Fruit fly (Drosophila melanogaster) whole organism, pupa: Measurements from ENCODE around the gene Hr83.

Experiments
- CG10348 ChIP-seq: fragments of 200-800 bp; sonication (Bioruptor generic); IDR thresholded peaks from 2 replicates; pipeline ENCODE4 v1.3.6; 2022; ENCODE audit warnings: missing biosample characterization, missing genetic modification characterization
- CG12605 ChIP-seq: fragments of 200-800 bp; sonication (Bioruptor generic); IDR thresholded peaks from 2 replicates; pipeline ENCODE4 v1.3.6; 2022; ENCODE audit warnings: missing biosample characterization, missing genetic modification characterization
- CG13204 ChIP-seq: fragments of 200-800 bp; sonication (Bioruptor generic); optimal IDR thresholded peaks from 2 replicates; lab custom pipeline; 2018; ENCODE audit warnings: missing biosample characterization, mild to moderate bottlenecking, missing genetic modification characterization, moderate library complexity
- CG14655 ChIP-seq: fragments of 200-800 bp; sonication (Bioruptor generic); optimal IDR thresholded peaks from 3 replicates; lab custom pipeline; 2017; ENCODE audit warnings: mild to moderate bottlenecking, missing biosample characterization, missing genetic modification reagents, missing genetic modification characterization
- CG15710 ChIP-seq: fragments of 200-800 bp; sonication (Bioruptor generic); optimal IDR thresholded peaks from 2 replicates; lab custom pipeline; 2018; ENCODE audit warnings: missing biosample characterization, mild to moderate bottlenecking, missing genetic modification characterization, moderate library complexity
- CG17806 ChIP-seq: fragments of 200-800 bp; sonication (Bioruptor generic); optimal IDR thresholded peaks from 2 replicates; lab custom pipeline; 2018; ENCODE audit warnings: missing biosample characterization, mild to moderate bottlenecking, missing genetic modification characterization, moderate library complexity
- CG32121 ChIP-seq: fragments of 200-800 bp; sonication (Bioruptor generic); IDR thresholded peaks from 2 replicates; pipeline ENCODE4 v1.3.6; 2022; ENCODE audit warnings: missing biosample characterization, missing genetic modification characterization
- CG34367 ChIP-seq: fragments of 200-800 bp; sonication (Bioruptor generic); optimal IDR thresholded peaks from 2 replicates; lab custom pipeline; 2018; ENCODE audit warnings: missing biosample characterization, mild to moderate bottlenecking, missing genetic modification characterization
- CG4496 ChIP-seq: fragments of 200-800 bp; sonication (Bioruptor generic); IDR thresholded peaks from 3 replicates; pipeline ENCODE4 v1.3.6; 2022; ENCODE audit warnings: missing biosample characterization, missing genetic modification characterization
- CG8159 ChIP-seq: fragments of 200-800 bp; sonication (Bioruptor generic); optimal IDR thresholded peaks from 3 replicates; lab custom pipeline; 2018; ENCODE audit warnings: missing biosample characterization, mild to moderate bottlenecking, missing genetic modification characterization, moderate library complexity
- CG8301 ChIP-seq: fragments of 200-800 bp; sonication (Bioruptor generic); optimal IDR thresholded peaks from 2 replicates; lab custom pipeline; 2018; ENCODE audit warnings: missing biosample characterization, mild to moderate bottlenecking, missing genetic modification characterization
- CG9948 ChIP-seq: fragments of 200-800 bp; sonication (Bioruptor generic); optimal IDR thresholded peaks from 2 replicates; lab custom pipeline; 2018; ENCODE audit warnings: missing biosample characterization, mild to moderate bottlenecking, missing genetic modification characterization, moderate library complexity
- D1 ChIP-seq: fragments of 200-800 bp; sonication (Bioruptor generic); optimal IDR thresholded peaks from 2 replicates; lab custom pipeline; 2018; ENCODE audit warnings: missing biosample characterization, mild to moderate bottlenecking, missing genetic modification characterization, moderate library complexity
- EcR ChIP-seq: fragments of 200-800 bp; sonication (Bioruptor generic); optimal IDR thresholded peaks from 3 replicates; lab custom pipeline; 2019; ENCODE audit warnings: missing biosample characterization, missing genetic modification characterization, mild to moderate bottlenecking, moderate library complexity, missing genetic modification reagents
- Ets98B ChIP-seq: fragments of 200-800 bp; sonication (Bioruptor generic); IDR thresholded peaks from 2 replicates; pipeline ENCODE4 v1.3.6; 2022; ENCODE audit warnings: missing biosample characterization, missing genetic modification characterization
- Pif1A ChIP-seq: fragments of 200-800 bp; sonication (Bioruptor generic); optimal IDR thresholded peaks from 3 replicates; lab custom pipeline; 2016; ENCODE audit warnings: missing biosample characterization, missing genetic modification characterization
- Pif1B ChIP-seq: fragments of 200-800 bp; sonication (Bioruptor generic); optimal IDR thresholded peaks from 3 replicates; lab custom pipeline; 2016; ENCODE audit warnings: missing biosample characterization, missing genetic modification characterization
- Snoo ChIP-seq: fragments of 200-800 bp; sonication (Bioruptor generic); optimal IDR thresholded peaks from 3 replicates; lab custom pipeline; 2017; ENCODE audit warnings: missing biosample characterization, mild to moderate bottlenecking, missing genetic modification characterization, inconsistent platforms
- fd96Ca ChIP-seq: fragments of 200-800 bp; sonication (Bioruptor generic); IDR thresholded peaks from 3 replicates; pipeline ENCODE4 v1.3.6; 2022; ENCODE audit warnings: missing biosample characterization, missing genetic modification characterization
- gl ChIP-seq: fragments of 200-800 bp; sonication (Bioruptor generic); optimal IDR thresholded peaks from 2 replicates; lab custom pipeline; 2018; ENCODE audit warnings: missing biosample characterization, mild to moderate bottlenecking, missing genetic modification characterization
- rn ChIP-seq: fragments of 200-800 bp; sonication (Bioruptor generic); IDR thresholded peaks from 2 replicates; pipeline ENCODE4 v1.3.6; 2022; ENCODE audit warnings: missing biosample characterization, missing genetic modification characterization

Hr83 gene

dm6 chr3R:6380129-6380528 is 31.1 kb downstream of the Hr83 start, which contains the start of the genes CG1024 and TfIIFalpha:
Gene CG1024 (minus strand): TSS chr3R:6380328.
Gene TfIIFalpha (plus strand): TSS chr3R:6380467.
- TF ChIP-seq CG4496 (GFP tag; lab: Robert Waterston, UW) (no peak), EcR (GFP tag; lab: Kevin White, UChicago) (no peak), CG15710 (tag; lab: Kevin White, UChicago) (no peak), CG8301 (tag; lab: Kevin White, UChicago) (no peak), Pif1A (GFP tag; lab: Kevin White, UChicago) (no peak), rn (GFP tag; lab: Robert Waterston, UW) (no peak), Pif1B (GFP tag; lab: Kevin White, UChicago) (no peak), Ets98B (GFP tag; lab: Robert Waterston, UW) (no peak), Snoo (tag; lab: Kevin White, UChicago) (no peak), fd96Ca (GFP tag; lab: Robert Waterston, UW) (no peak), CG34367 (tag; lab: Kevin White, UChicago) (no peak), CG13204 (GFP tag; lab: Kevin White, UChicago) (no peak), CG10348 (GFP tag; lab: Robert Waterston, UW) (no peak), CG12605 (no peak), D1 (no peak), CG9948 (tag; lab: Kevin White, UChicago) (no peak)
- TF ChIP-seq, all 21 proteins: peak for 0

DNA sequence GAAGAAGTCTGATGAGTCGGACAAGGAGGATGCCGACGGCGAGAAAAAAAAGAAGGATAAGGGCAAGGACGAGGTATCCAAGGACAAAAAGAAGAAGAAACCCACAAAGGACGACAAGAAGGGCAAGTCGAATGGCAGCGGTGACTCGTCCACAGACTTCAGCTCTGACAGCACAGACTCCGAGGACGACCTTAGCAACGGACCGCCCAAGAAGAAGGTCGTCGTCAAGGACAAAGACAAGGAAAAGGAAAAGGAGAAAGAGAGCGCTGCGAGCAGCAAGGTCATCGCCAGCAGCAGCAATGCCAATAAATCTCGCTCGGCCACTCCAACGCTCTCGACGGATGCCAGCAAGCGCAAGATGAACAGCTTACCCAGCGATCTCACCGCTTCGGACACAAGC is 32.7 kb downstream of the Hr83 start:
- TF ChIP-seq CG34367 (tag; lab: Kevin White, UChicago) (no peak), EcR (GFP tag; lab: Kevin White, UChicago) (no peak), CG13204 (GFP tag; lab: Kevin White, UChicago) (no peak), Pif1B (GFP tag; lab: Kevin White, UChicago) (no peak), CG15710 (tag; lab: Kevin White, UChicago) (no peak), CG32121 (GFP tag; lab: Robert Waterston, UW) (no peak), CG14655 (no peak), CG9948 (tag; lab: Kevin White, UChicago) (no peak), gl (no peak), CG8301 (tag; lab: Kevin White, UChicago) (no peak), CG10348 (GFP tag; lab: Robert Waterston, UW) (no peak), Snoo (tag; lab: Kevin White, UChicago) (no peak), CG4496 (GFP tag; lab: Robert Waterston, UW) (no peak), CG8159 (tag; lab: Kevin White, UChicago) (no peak), rn (GFP tag; lab: Robert Waterston, UW) (no peak), Pif1A (GFP tag; lab: Kevin White, UChicago) (no peak), CG17806 (tag; lab: Kevin White, UChicago) (no peak), D1 (no peak)
- TF ChIP-seq, all 21 proteins: peak for 0

dm6 chr3R:6382733-6383465 is 33.9 kb downstream of the Hr83 start, which contains the start of gene gzl:
Gene gzl (plus strand): TSS chr3R:6382914.
- TF ChIP-seq CG12605, result no peak
- no peak for TF ChIP-seq EcR (GFP tag; lab: Kevin White, UChicago)
- no peak for TF ChIP-seq CG17806 (tag; lab: Kevin White, UChicago)
- TF ChIP-seq, all 21 proteins: peak for 0

dm6 chr3R:6383466-6383769 is 34.4 kb downstream of the Hr83 start:
- no peak for TF ChIP-seq CG14655
- TF ChIP-seq rn (GFP tag; lab: Robert Waterston, UW), result no peak
- TF ChIP-seq CG34367 (tag; lab: Kevin White, UChicago), result no peak
- TF ChIP-seq EcR (GFP tag; lab: Kevin White, UChicago), result peak; percentile 86

DNA sequence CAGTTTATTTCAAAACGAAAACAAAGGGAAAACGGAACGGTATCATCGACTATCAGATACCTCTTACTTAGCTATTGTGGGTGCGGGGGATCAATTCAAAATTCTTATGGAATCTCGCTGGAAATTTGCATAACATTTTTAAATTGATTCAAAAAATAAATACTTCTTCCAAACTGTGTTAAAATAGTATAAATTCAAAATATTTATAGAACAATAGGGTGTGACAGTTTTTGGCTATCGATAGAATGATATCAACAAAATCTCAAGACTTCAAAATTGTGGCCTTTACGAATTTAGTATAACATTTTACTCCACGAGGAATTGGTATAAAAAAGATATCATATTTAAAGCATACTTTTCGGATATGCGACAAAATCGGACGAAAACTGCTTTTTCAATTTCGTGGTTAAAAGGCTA is 39.4 kb downstream of the Hr83 start:
- no peak for TF ChIP-seq fd96Ca (GFP tag; lab: Robert Waterston, UW)
- no peak for TF ChIP-seq gl
- no peak for TF ChIP-seq CG10348 (GFP tag; lab: Robert Waterston, UW)
- TF ChIP-seq Pif1B (GFP tag; lab: Kevin White, UChicago), result no peak
- no peak for TF ChIP-seq EcR (GFP tag; lab: Kevin White, UChicago)
- no peak for TF ChIP-seq CG14655
- TF ChIP-seq CG15710 (tag; lab: Kevin White, UChicago), result no peak
- TF ChIP-seq CG4496 (GFP tag; lab: Robert Waterston, UW), result no peak
- no peak for TF ChIP-seq Pif1A (GFP tag; lab: Kevin White, UChicago)
- no peak for TF ChIP-seq CG9948 (tag; lab: Kevin White, UChicago)
- TF ChIP-seq D1, result no peak

DNA sequence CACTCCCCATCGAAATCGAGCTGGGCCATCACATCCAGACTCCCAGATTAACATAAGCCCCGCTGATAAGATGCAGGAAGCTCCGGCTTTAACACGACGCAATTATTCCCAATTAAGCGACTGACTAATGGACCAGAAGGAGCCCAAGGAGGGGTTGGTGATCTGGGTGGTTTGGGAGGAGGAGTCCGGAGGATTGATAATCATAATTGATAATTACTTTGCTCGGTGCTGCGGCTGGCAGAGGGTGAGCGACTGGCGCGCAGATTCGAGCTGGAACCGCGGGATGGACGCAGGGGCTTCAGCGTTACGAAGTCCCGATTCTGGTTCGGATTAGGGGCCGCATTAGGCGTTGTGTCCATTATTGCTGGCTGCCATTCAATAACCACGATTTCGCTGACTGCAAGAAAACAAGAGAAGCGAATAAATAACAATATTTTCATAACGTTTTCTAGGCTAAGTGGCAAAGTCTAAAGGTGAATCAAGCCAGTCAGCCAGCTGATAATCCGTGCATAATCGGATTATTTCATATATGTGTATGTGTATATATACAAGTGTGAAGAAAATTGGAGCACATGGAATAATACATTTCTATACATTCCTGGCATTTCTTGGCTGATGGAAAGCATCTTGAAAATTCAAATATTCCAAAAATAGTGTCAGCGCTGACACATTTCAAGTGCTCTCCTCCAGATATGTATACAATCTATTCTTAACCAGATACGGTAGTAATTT is 44.6 kb downstream of the Hr83 start:
- TF ChIP-seq Pif1B (GFP tag; lab: Kevin White, UChicago), result no peak
- no peak for TF ChIP-seq D1
- no peak for TF ChIP-seq CG34367 (tag; lab: Kevin White, UChicago)
- no peak for TF ChIP-seq EcR (GFP tag; lab: Kevin White, UChicago)
- TF ChIP-seq CG8301 (tag; lab: Kevin White, UChicago), result no peak
- no peak for TF ChIP-seq CG15710 (tag; lab: Kevin White, UChicago)
- no peak for TF ChIP-seq CG4496 (GFP tag; lab: Robert Waterston, UW)
- TF ChIP-seq Pif1A (GFP tag; lab: Kevin White, UChicago), result no peak
- TF ChIP-seq rn (GFP tag; lab: Robert Waterston, UW), result no peak
- no peak for TF ChIP-seq fd96Ca (GFP tag; lab: Robert Waterston, UW)
